Worm (Caenorhabditis elegans) whole organism, L4 larva: ENCODE results near the gene T19C3.4.

Experiments used
- D1046.2 ChIP-seq: fragments of 200-800 bp; sonication (Bioruptor generic); IDR thresholded peaks from 2 replicates; pipeline ENCODE4 v1.3.6; 2022; ENCODE audit warnings: missing genetic modification characterization, missing compliant biosample characterization
- F44E2.7 ChIP-seq: fragments of 200-800 bp; sonication (Bioruptor generic); IDR thresholded peaks from 2 replicates; pipeline ENCODE4 v2.1.2; 2022; ENCODE audit warnings: missing genetic modification characterization, missing compliant biosample characterization
- T20F7.1 ChIP-seq: fragments of 200-800 bp; sonication (Bioruptor generic); optimal IDR thresholded peaks from 2 replicates; lab custom pipeline; 2018; ENCODE audit warnings: mild to moderate bottlenecking, missing genetic modification characterization, missing compliant biosample characterization
- T26A8.4 ChIP-seq: fragments of 200-800 bp; sonication (Bioruptor generic); IDR thresholded peaks from 2 replicates; pipeline ENCODE4 v1.3.6; 2022; ENCODE audit warnings: missing genetic modification characterization, missing compliant biosample characterization
- Y48G9A.11 ChIP-seq: fragments of 200-800 bp; sonication (Bioruptor generic); IDR thresholded peaks from 2 replicates; pipeline ENCODE4 v1.3.6; 2022; ENCODE audit warnings: missing genetic modification reagents, missing genetic modification characterization, missing compliant biosample characterization
- Y5F2A.4 ChIP-seq: fragments of 200-800 bp; sonication (Bioruptor generic); optimal IDR thresholded peaks from 2 replicates; lab custom pipeline; 2018; ENCODE audit warnings: mild to moderate bottlenecking, missing genetic modification characterization, missing compliant biosample characterization
- Y75B8A.6 ChIP-seq: fragments of 200-800 bp; sonication (Bioruptor generic); IDR thresholded peaks from 2 replicates; pipeline ENCODE4 v1.3.6; 2022; ENCODE audit warnings: missing genetic modification reagents, missing genetic modification characterization, missing compliant biosample characterization
- ZK337.2 ChIP-seq: fragments of 200-800 bp; sonication (Bioruptor generic); IDR thresholded peaks from 2 replicates; pipeline ENCODE4 v1.3.6; 2022; ENCODE audit warnings: missing genetic modification reagents, missing genetic modification characterization, missing compliant biosample characterization
- ZK546.5 ChIP-seq, 2 experiments: sonication (generic microtip); optimal IDR thresholded peaks; 2 replicates each; lab custom pipeline; 2017; ENCODE audit warnings: missing biosample characterization in 2 of 2, missing genetic modification characterization in 2 of 2
- arid-1 ChIP-seq: fragments of 200-800 bp; sonication (Bioruptor generic); conservative IDR thresholded peaks from 2 replicates; pipeline ENCODE4 v1.3.6; 2022; ENCODE audit warnings: missing genetic modification reagents, missing genetic modification characterization, missing compliant biosample characterization
- ceh-28 ChIP-seq: fragments of 150-350 bp; optimal IDR thresholded peaks from 2 replicates; lab custom pipeline; 2014; ENCODE audit warnings: missing biosample characterization, missing genetic modification reagents, missing genetic modification characterization
- ceh-32 ChIP-seq: sonication (generic microtip); optimal IDR thresholded peaks from 2 replicates; lab custom pipeline; 2016; ENCODE audit warnings: mild to moderate bottlenecking, missing genetic modification characterization, missing compliant biosample characterization; ENCODE audit not compliant: poor library complexity
- ceh-82 ChIP-seq: sonication (generic microtip); optimal IDR thresholded peaks from 2 replicates; lab custom pipeline; 2017; ENCODE audit warnings: missing biosample characterization, missing genetic modification characterization
- ces-1 ChIP-seq: fragments of 150-350 bp; sonication (generic microtip); optimal IDR thresholded peaks from 4 replicates; lab custom pipeline; 2014; ENCODE audit warnings: missing biosample characterization, missing genetic modification reagents, missing genetic modification characterization
- cey-2 ChIP-seq: sonication (generic microtip); optimal IDR thresholded peaks from 3 replicates; lab custom pipeline; 2017; ENCODE audit warnings: missing genetic modification characterization, mild to moderate bottlenecking, missing compliant biosample characterization, antibody characterized with exemption, borderline replicate concordance; ENCODE audit not compliant: insufficient read depth
- ctbp-1 ChIP-seq: fragments of 200-800 bp; sonication (Bioruptor generic); IDR thresholded peaks from 2 replicates; pipeline ENCODE4 v1.3.6; 2022; ENCODE audit warnings: missing genetic modification reagents, missing genetic modification characterization, missing compliant biosample characterization
- daf-12 ChIP-seq: fragments of 150-350 bp; optimal IDR thresholded peaks from 2 replicates; lab custom pipeline; 2014; ENCODE audit warnings: missing biosample characterization, missing genetic modification reagents, missing genetic modification characterization
- daf-16 ChIP-seq, 3 experiments: sonication (generic microtip); optimal IDR thresholded peaks; 2 replicates each; lab custom pipeline; 2016 to 2017; ENCODE audit warnings: missing genetic modification characterization in 3 of 3, missing genetic modification reagents in 3 of 3, mild to moderate bottlenecking in 2 of 3, missing compliant biosample characterization in 2 of 3, missing biosample characterization in 1 of 3, moderate library complexity in 1 of 3
- daf-19 ChIP-seq: fragments of 200-800 bp; sonication (Bioruptor generic); conservative IDR thresholded peaks from 2 replicates; pipeline ENCODE4 v1.3.6; 2022; ENCODE audit warnings: missing genetic modification characterization, missing compliant biosample characterization
- daf-8 ChIP-seq: fragments of 200-800 bp; sonication (Bioruptor generic); IDR thresholded peaks from 2 replicates; pipeline ENCODE4 v1.3.6; 2022; ENCODE audit warnings: missing genetic modification characterization, missing compliant biosample characterization
- dmd-6 ChIP-seq: fragments of 200-800 bp; sonication (Bioruptor generic); IDR thresholded peaks from 2 replicates; pipeline ENCODE4 v1.3.6; 2022; ENCODE audit warnings: missing genetic modification reagents, missing genetic modification characterization, missing compliant biosample characterization
- dmd-8 ChIP-seq: fragments of 200-800 bp; sonication (Bioruptor generic); IDR thresholded peaks from 2 replicates; pipeline ENCODE4 v1.3.6; 2022; ENCODE audit warnings: missing genetic modification characterization, missing compliant biosample characterization
- dmd-9 ChIP-seq: fragments of 200-800 bp; sonication (Bioruptor generic); IDR thresholded peaks from 2 replicates; pipeline ENCODE4 v1.3.6; 2022; ENCODE audit warnings: missing genetic modification reagents, missing genetic modification characterization, missing compliant biosample characterization
- dve-1 ChIP-seq: sonication (generic microtip); optimal IDR thresholded peaks from 2 replicates; lab custom pipeline; 2017; ENCODE audit warnings: antibody characterized with exemption, mild to moderate bottlenecking, missing genetic modification characterization, missing compliant biosample characterization; ENCODE audit not compliant: insufficient read depth
- egl-43 ChIP-seq: fragments of 200-800 bp; sonication (Bioruptor generic); IDR thresholded peaks from 2 replicates; pipeline ENCODE4 v1.3.6; 2022; ENCODE audit warnings: missing genetic modification reagents, missing genetic modification characterization, missing compliant biosample characterization
- fos-1 ChIP-seq: fragments of 150-350 bp; optimal IDR thresholded peaks from 2 replicates; lab custom pipeline; 2014; ENCODE audit warnings: missing biosample characterization, missing genetic modification characterization
- hmg-1.1 ChIP-seq: fragments of 200-800 bp; sonication (Bioruptor generic); IDR thresholded peaks from 2 replicates; pipeline ENCODE4 v1.3.6; 2022; ENCODE audit warnings: missing genetic modification reagents, missing genetic modification characterization, missing compliant biosample characterization
- jun-1 ChIP-seq: fragments of 150-350 bp; optimal IDR thresholded peaks from 2 replicates; lab custom pipeline; 2014; ENCODE audit warnings: missing biosample characterization, missing genetic modification reagents, missing genetic modification characterization
- lim-7 ChIP-seq: fragments of 200-800 bp; sonication (Bioruptor generic); IDR thresholded peaks from 2 replicates; pipeline ENCODE4 v1.3.6; 2022; ENCODE audit warnings: missing genetic modification characterization, missing compliant biosample characterization
- lin-13 ChIP-seq: fragments of 150-350 bp; optimal IDR thresholded peaks from 2 replicates; lab custom pipeline; 2014; ENCODE audit warnings: missing biosample characterization, missing genetic modification reagents, missing genetic modification characterization
- lin-15B ChIP-seq: fragments of 150-350 bp; sonication (generic microtip); optimal IDR thresholded peaks from 3 replicates; lab custom pipeline; 2014; ENCODE audit warnings: missing biosample characterization, missing genetic modification characterization
- lin-29 ChIP-seq: fragments of 200-800 bp; sonication (Bioruptor generic); IDR thresholded peaks from 2 replicates; pipeline ENCODE4 v1.3.6; 2022; ENCODE audit warnings: missing genetic modification reagents, missing genetic modification characterization, missing compliant biosample characterization
- lin-38 ChIP-seq: fragments of 200-800 bp; sonication (Bioruptor generic); IDR thresholded peaks from 2 replicates; pipeline ENCODE4 v1.3.6; 2022; ENCODE audit warnings: missing genetic modification reagents, missing genetic modification characterization, missing compliant biosample characterization
- lir-3 ChIP-seq: sonication (generic microtip); optimal IDR thresholded peaks from 2 replicates; lab custom pipeline; 2016; ENCODE audit warnings: mild to moderate bottlenecking, missing genetic modification characterization, missing compliant biosample characterization
- madf-5 ChIP-seq, 2 experiments: fragments of 200-800 bp; sonication (Bioruptor generic); IDR thresholded peaks; 2 replicates each; pipeline ENCODE4 v1.3.6; 2022; ENCODE audit warnings: missing compliant biosample characterization in 2 of 2, missing genetic modification characterization in 2 of 2
- madf-9 ChIP-seq: fragments of 200-800 bp; sonication (Bioruptor generic); conservative IDR thresholded peaks from 2 replicates; pipeline ENCODE4 v1.3.6; 2022; ENCODE audit warnings: missing genetic modification reagents, missing genetic modification characterization, missing compliant biosample characterization
- nhr-11 ChIP-seq: fragments of 150-350 bp; optimal IDR thresholded peaks from 2 replicates; lab custom pipeline; 2014; ENCODE audit warnings: missing biosample characterization, missing genetic modification characterization
- nhr-111 ChIP-seq: fragments of 200-800 bp; sonication (Bioruptor generic); optimal IDR thresholded peaks from 2 replicates; lab custom pipeline; 2018; ENCODE audit warnings: mild to moderate bottlenecking, missing genetic modification characterization, missing compliant biosample characterization
- nhr-25 ChIP-seq: sonication (generic microtip); optimal IDR thresholded peaks from 2 replicates; lab custom pipeline; 2017; ENCODE audit warnings: missing genetic modification characterization, mild to moderate bottlenecking, missing compliant biosample characterization, antibody characterized with exemption, moderate library complexity, borderline replicate concordance; ENCODE audit not compliant: insufficient read depth
- nhr-28 ChIP-seq: fragments of 150-350 bp; optimal IDR thresholded peaks from 2 replicates; lab custom pipeline; 2014; ENCODE audit warnings: missing biosample characterization, missing genetic modification characterization
- nhr-42 ChIP-seq: fragments of 200-800 bp; sonication (Bioruptor generic); IDR thresholded peaks from 2 replicates; pipeline ENCODE4 v1.3.6; 2022; ENCODE audit warnings: missing genetic modification characterization, missing compliant biosample characterization
- nhr-76 ChIP-seq: fragments of 150-350 bp; optimal IDR thresholded peaks from 2 replicates; lab custom pipeline; 2014; ENCODE audit warnings: missing biosample characterization, missing genetic modification characterization
- nhr-77 ChIP-seq: fragments of 150-350 bp; optimal IDR thresholded peaks from 2 replicates; lab custom pipeline; 2014; ENCODE audit warnings: missing biosample characterization, missing genetic modification characterization
- saeg-2 ChIP-seq: fragments of 200-800 bp; sonication (Bioruptor generic); IDR thresholded peaks from 2 replicates; pipeline ENCODE4 v1.3.6; 2022; ENCODE audit warnings: missing genetic modification reagents, missing genetic modification characterization, missing compliant biosample characterization
- sdz-12 ChIP-seq: fragments of 200-800 bp; sonication (Bioruptor generic); optimal IDR thresholded peaks from 2 replicates; lab custom pipeline; 2018; ENCODE audit warnings: mild to moderate bottlenecking, missing genetic modification characterization, missing compliant biosample characterization
- skn-1 ChIP-seq: fragments of 150-350 bp; optimal IDR thresholded peaks from 2 replicates; lab custom pipeline; 2014; ENCODE audit warnings: missing biosample characterization, missing genetic modification characterization
- snpc-1.2 ChIP-seq: fragments of 200-800 bp; sonication (Bioruptor generic); IDR thresholded peaks from 2 replicates; pipeline ENCODE4 v1.3.6; 2022; ENCODE audit warnings: missing genetic modification reagents, missing genetic modification characterization, missing compliant biosample characterization
- spr-1 ChIP-seq: sonication (generic microtip); optimal IDR thresholded peaks from 2 replicates; lab custom pipeline; 2016; ENCODE audit warnings: mild to moderate bottlenecking, missing genetic modification characterization, missing compliant biosample characterization
- unc-39 ChIP-seq: sonication (generic microtip); optimal IDR thresholded peaks from 2 replicates; lab custom pipeline; 2017; ENCODE audit warnings: missing biosample characterization, missing genetic modification characterization
- zfp-3 ChIP-seq: fragments of 200-800 bp; sonication (Bioruptor generic); conservative IDR thresholded peaks from 2 replicates; pipeline ENCODE4 v1.3.6; 2022; ENCODE audit warnings: missing genetic modification reagents, missing genetic modification characterization, missing compliant biosample characterization
- ztf-11 ChIP-seq: fragments of 150-350 bp; optimal IDR thresholded peaks from 2 replicates; lab custom pipeline; 2014; ENCODE audit warnings: missing biosample characterization, missing genetic modification characterization

T19C3.4 gene

DNA sequence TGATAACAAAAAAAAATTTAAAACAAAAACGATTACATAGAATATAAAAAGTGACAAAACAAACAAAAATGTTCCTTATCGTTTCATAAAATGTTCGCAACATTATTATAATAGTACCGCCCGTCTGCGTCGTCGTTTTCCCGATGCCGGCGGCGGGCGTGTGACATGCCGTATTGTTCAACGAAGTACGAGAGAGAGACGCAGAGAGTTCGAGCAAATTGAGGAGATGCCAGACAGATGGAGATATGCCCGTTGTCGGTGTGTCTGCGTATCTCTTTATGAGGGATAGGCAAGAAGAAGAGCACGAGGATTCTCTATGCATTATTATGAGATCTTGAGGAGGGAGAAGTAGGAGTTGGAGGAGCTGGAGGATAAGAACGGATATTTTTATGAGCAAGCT lies 3.7 kb upstream of the T19C3.4 start (continued):
- TF ChIP-seq skn-1 (no peak), jun-1 (tag; lab: Kevin White, UChicago) (peak; percentile 58), lir-3 (tag; lab: Kevin White, UChicago) (no peak), ceh-32 (tag; lab: Kevin White, UChicago) (no peak), daf-16 (GFP tag; optimal IDR thresholded peaks at IDR 0.05; lab: Kevin White, UChicago) (peak; percentile 38 to 55), daf-16 (tag; optimal IDR thresholded peaks at IDR 0.05; lab: Kevin White, UChicago) (peak; percentile 95), nhr-111 (GFP tag; lab: Kevin White, UChicago) (no peak), T20F7.1 (GFP tag; lab: Kevin White, UChicago) (no peak), zfp-3 (GFP tag; lab: Robert Waterston, UW) (no peak), lim-7 (GFP tag; lab: Robert Waterston, UW) (no peak), unc-39 (no peak), ztf-11 (tag; lab: Kevin White, UChicago) (no peak), Y5F2A.4 (GFP tag; lab: Kevin White, UChicago) (no peak), lin-13 (GFP tag; lab: Kevin White, UChicago) (peak; percentile 73), lin-38 (GFP tag; lab: Robert Waterston, UW) (peak; percentile 65), lin-15B (tag; lab: Kevin White, UChicago) (no peak), nhr-25 (peak; percentile 36), snpc-1.2 (GFP tag; lab: Robert Waterston, UW) (no peak), nhr-11 (tag; lab: Kevin White, UChicago) (peak; percentile 87), ceh-28 (tag; lab: Kevin White, UChicago) (no peak), nhr-77 (peak; percentile 97), T26A8.4 (peak; percentile 66; the same call in 1 of the 2 replicates), egl-43 (GFP tag; lab: Robert Waterston, UW) (peak; percentile 63; the same call in 1 of the 2 replicates), dve-1 (tag; lab: Kevin White, UChicago) (peak; percentile 99), arid-1 (GFP tag; lab: Robert Waterston, UW) (peak; percentile 49; the same call in 1 of the 2 replicates), nhr-42 (GFP tag; lab: Robert Waterston, UW) (no peak), daf-12 (no peak), ZK546.5 (tag; optimal IDR thresholded peaks at IDR 0.05; lab: Kevin White, UChicago) (no peak), daf-8 (GFP tag; lab: Robert Waterston, UW) (no peak), saeg-2 (GFP tag; lab: Robert Waterston, UW) (0 out of 2 replicates have a peak, but pooled peaks have one; percentile 31), sdz-12 (GFP tag; lab: Kevin White, UChicago) (no peak), dmd-6 (GFP tag; lab: Robert Waterston, UW) (peak; percentile 95), nhr-76 (tag; lab: Kevin White, UChicago) (no peak), madf-5 (GFP tag; IDR thresholded peaks at IDR 0.05; lab: Robert Waterston, UW) (no peak), lin-29 (no peak), fos-1 (tag; lab: Kevin White, UChicago) (no peak), Y75B8A.6 (GFP tag; lab: Robert Waterston, UW) (no peak), D1046.2 (GFP tag; lab: Robert Waterston, UW) (no peak), dmd-8 (no peak), ceh-82 (tag; lab: Kevin White, UChicago) (no peak), dmd-9 (GFP tag; lab: Robert Waterston, UW) (0 out of 2 replicates have a peak, but pooled peaks have one; percentile 17), ZK337.2 (GFP tag; lab: Robert Waterston, UW) (no peak), spr-1 (peak; percentile 53), F44E2.7 (GFP tag; lab: Robert Waterston, UW) (no peak), daf-19 (no peak), Y48G9A.11 (GFP tag; lab: Robert Waterston, UW) (no peak), nhr-28 (tag; lab: Kevin White, UChicago) (peak; percentile 98), cey-2 (no peak), madf-9 (GFP tag; lab: Robert Waterston, UW) (peak; percentile 58; the same call in 1 of the 2 replicates), ces-1 (GFP tag; lab: Kevin White, UChicago) (no peak), ctbp-1 (GFP tag; lab: Robert Waterston, UW) (0 out of 2 replicates have a peak, but pooled peaks have one; percentile 59), hmg-1.1 (GFP tag; lab: Robert Waterston, UW) (peak; percentile 91)
